Worm (Caenorhabditis elegans): ENCODE measurements around the gene ceph-41.

- TF ChIP-seq nfya-1 (tag; optimal IDR thresholded peaks at IDR 0.05; ENCODE audit: borderline replicate concordance, insufficient read depth): no peak
- TF ChIP-seq T07F8.4 (tag; optimal IDR thresholded peaks at IDR 0.05): no peak
- no peak for TF ChIP-seq hmg-1.2 (GFP tag; IDR thresholded peaks at IDR 0.05)
- TF ChIP-seq snpc-1.3 (tag; optimal IDR thresholded peaks at IDR 0.05; ENCODE audit: insufficient read depth): no peak
Observed at ce11 chrIV:8136548-8136947, 9.5 kb downstream of the ceph-41 start.
